Worm (Caenorhabditis elegans) whole organism, L1 larva: Measurements from ENCODE around the gene npr-41.

Source experiments
- C04F5.9 ChIP-seq: sonication (generic microtip); optimal IDR thresholded peaks from 2 replicates; lab custom pipeline; 2016; ENCODE audit warnings: missing genetic modification characterization, missing compliant biosample characterization
- C16A3.4 ChIP-seq: fragments of 150-350 bp; optimal IDR thresholded peaks from 2 replicates; lab custom pipeline; 2014; ENCODE audit warnings: missing biosample characterization, missing genetic modification characterization
- Y116A8C.19 ChIP-seq: sonication (generic microtip); optimal IDR thresholded peaks from 2 replicates; lab custom pipeline; 2016; ENCODE audit warnings: missing compliant biosample characterization, missing genetic modification characterization, borderline replicate concordance
- aha-1 ChIP-seq: fragments of 150-350 bp; optimal IDR thresholded peaks from 2 replicates; lab custom pipeline; 2014; ENCODE audit warnings: missing biosample characterization, missing genetic modification characterization
- alr-1 ChIP-seq: fragments of 200-800 bp; sonication (Bioruptor generic); optimal IDR thresholded peaks from 2 replicates; lab custom pipeline; 2018; ENCODE audit warnings: borderline replicate concordance, mild to moderate bottlenecking, missing genetic modification characterization, missing compliant biosample characterization
- aly-2 ChIP-seq: fragments of 150-350 bp; optimal IDR thresholded peaks from 2 replicates; lab custom pipeline; 2014; ENCODE audit warnings: missing biosample characterization, missing genetic modification characterization
- blmp-1 ChIP-seq: fragments of 150-350 bp; optimal IDR thresholded peaks from 2 replicates; lab custom pipeline; 2014; ENCODE audit warnings: missing biosample characterization, missing genetic modification characterization
- ceh-63 ChIP-seq: fragments of 200-800 bp; sonication (Bioruptor generic); optimal IDR thresholded peaks from 2 replicates; lab custom pipeline; 2018; ENCODE audit warnings: mild to moderate bottlenecking, missing genetic modification characterization, missing compliant biosample characterization
- ceh-8 ChIP-seq: fragments of 200-800 bp; sonication (Bioruptor generic); optimal IDR thresholded peaks from 2 replicates; lab custom pipeline; 2018; ENCODE audit warnings: mild to moderate bottlenecking, missing genetic modification characterization, moderate library complexity, missing compliant biosample characterization
- ceh-82 ChIP-seq, 3 experiments: fragments of 150-350 bp in 1 of 3; sonication (generic microtip) in 2 of 3; optimal IDR thresholded peaks; 2 replicates each; lab custom pipeline; 2014 to 2017; ENCODE audit warnings: missing biosample characterization in 3 of 3, missing genetic modification characterization in 3 of 3
- ceh-88 ChIP-seq: fragments of 200-800 bp; sonication (Bioruptor generic); IDR thresholded peaks from 2 replicates; pipeline ENCODE4 v1.3.6; 2022; ENCODE audit warnings: missing genetic modification characterization, missing compliant biosample characterization
- ces-1 ChIP-seq: fragments of 150-350 bp; optimal IDR thresholded peaks from 2 replicates; lab custom pipeline; 2014; ENCODE audit warnings: missing biosample characterization, missing genetic modification reagents, missing genetic modification characterization
- efl-3 ChIP-seq: fragments of 200-800 bp; sonication (Bioruptor generic); optimal IDR thresholded peaks from 2 replicates; lab custom pipeline; 2018; ENCODE audit warnings: mild to moderate bottlenecking, missing genetic modification characterization, missing compliant biosample characterization
- egl-13 ChIP-seq: sonication (generic microtip); optimal IDR thresholded peaks from 2 replicates; lab custom pipeline; 2016; ENCODE audit warnings: missing genotype, missing genetic modification reagents, missing genetic modification characterization, missing compliant biosample characterization
- egl-27 ChIP-seq, 2 experiments: fragments of 150-350 bp in 1 of 2; sonication (generic microtip); optimal IDR thresholded peaks; 3 replicates each; lab custom pipeline; 2017 to 2018; ENCODE audit warnings: missing biosample characterization in 2 of 2, missing genetic modification characterization in 2 of 2, missing genetic modification reagents in 2 of 2
- elt-2 ChIP-seq: sonication (generic microtip); optimal IDR thresholded peaks from 2 replicates; lab custom pipeline; 2016; ENCODE audit warnings: missing genetic modification characterization, mild to moderate bottlenecking, inconsistent platforms, missing compliant biosample characterization, missing genetic modification reagents
- elt-3 ChIP-seq, 6 experiments: fragments of 150-350 bp in 1 of 6; sonication (generic microtip); optimal IDR thresholded peaks; 2 replicates each; lab custom pipeline; 2017 to 2018; ENCODE audit warnings: missing biosample characterization in 6 of 6, missing genetic modification characterization in 6 of 6, inconsistent platforms in 1 of 6
- ets-5 ChIP-seq: fragments of 200-800 bp; sonication (Bioruptor generic); IDR thresholded peaks from 2 replicates; pipeline ENCODE4 v1.3.6; 2022; ENCODE audit warnings: missing genetic modification characterization, missing compliant biosample characterization
- fkh-10 ChIP-seq: sonication (generic microtip); optimal IDR thresholded peaks from 2 replicates; lab custom pipeline; 2017; ENCODE audit warnings: missing biosample characterization, missing genetic modification reagents, missing genetic modification characterization
- fos-1 ChIP-seq: fragments of 150-350 bp; optimal IDR thresholded peaks from 2 replicates; lab custom pipeline; 2014; ENCODE audit warnings: missing biosample characterization, missing genetic modification characterization
- grh-1 ChIP-seq: fragments of 200-800 bp; sonication (Bioruptor generic); IDR thresholded peaks from 2 replicates; pipeline ENCODE4 v1.3.6; 2022; ENCODE audit warnings: missing genetic modification reagents, missing genetic modification characterization, missing compliant biosample characterization
- hpl-2 ChIP-seq: fragments of 150-350 bp; optimal IDR thresholded peaks from 2 replicates; lab custom pipeline; 2014; ENCODE audit warnings: missing biosample characterization, missing genetic modification reagents, missing genetic modification characterization
- isw-1 ChIP-seq: fragments of 200-800 bp; sonication (Bioruptor generic); IDR thresholded peaks from 2 replicates; pipeline ENCODE4 v1.3.6; 2022; ENCODE audit warnings: missing genetic modification characterization, missing compliant biosample characterization
- jun-1 ChIP-seq: fragments of 150-350 bp; optimal IDR thresholded peaks from 2 replicates; lab custom pipeline; 2014; ENCODE audit warnings: missing biosample characterization, missing genetic modification reagents, missing genetic modification characterization
- lin-14 ChIP-seq: fragments of 200-800 bp; sonication (Bioruptor generic); optimal IDR thresholded peaks from 2 replicates; lab custom pipeline; 2018; ENCODE audit warnings: mild to moderate bottlenecking, missing genetic modification characterization, moderate library complexity, missing compliant biosample characterization
- lin-15B ChIP-seq: fragments of 150-350 bp; sonication (generic microtip); optimal IDR thresholded peaks from 3 replicates; lab custom pipeline; 2014; ENCODE audit warnings: missing biosample characterization, missing genetic modification characterization
- lin-39 ChIP-seq: fragments of 150-350 bp; optimal IDR thresholded peaks from 2 replicates; lab custom pipeline; 2014; ENCODE audit warnings: missing biosample characterization, missing genetic modification reagents, missing genetic modification characterization
- mab-9 ChIP-seq: fragments of 200-800 bp; sonication (Bioruptor generic); IDR thresholded peaks from 2 replicates; pipeline ENCODE4 v1.3.6; 2022; ENCODE audit warnings: missing genetic modification reagents, missing genetic modification characterization, missing compliant biosample characterization
- nhr-12 ChIP-seq: sonication (generic microtip); optimal IDR thresholded peaks from 2 replicates; lab custom pipeline; 2017; ENCODE audit warnings: missing biosample characterization, missing genetic modification characterization
- nhr-19 ChIP-seq: fragments of 200-800 bp; sonication (Bioruptor generic); conservative IDR thresholded peaks from 2 replicates; pipeline ENCODE4 v1.3.6; 2022; ENCODE audit warnings: missing genetic modification characterization, missing compliant biosample characterization
- nhr-20 ChIP-seq: sonication (generic microtip); optimal IDR thresholded peaks from 2 replicates; lab custom pipeline; 2016; ENCODE audit warnings: mild to moderate bottlenecking, missing genetic modification characterization, missing compliant biosample characterization
- nhr-28 ChIP-seq: fragments of 150-350 bp; optimal IDR thresholded peaks from 2 replicates; lab custom pipeline; 2014; ENCODE audit warnings: missing biosample characterization, missing genetic modification characterization
- nhr-47 ChIP-seq: sonication (generic microtip); optimal IDR thresholded peaks from 2 replicates; lab custom pipeline; 2016; ENCODE audit warnings: mild to moderate bottlenecking, missing genetic modification characterization, moderate library complexity, missing compliant biosample characterization
- nhr-71 ChIP-seq: sonication (generic microtip); optimal IDR thresholded peaks from 2 replicates; lab custom pipeline; 2016; ENCODE audit warnings: mild to moderate bottlenecking, missing genetic modification characterization, moderate library complexity, missing compliant biosample characterization
- nhr-77 ChIP-seq: fragments of 150-350 bp; optimal IDR thresholded peaks from 2 replicates; lab custom pipeline; 2014; ENCODE audit warnings: missing biosample characterization, missing genetic modification characterization
- nhr-84 ChIP-seq: sonication (generic microtip); optimal IDR thresholded peaks from 2 replicates; lab custom pipeline; 2017; ENCODE audit warnings: missing biosample characterization, missing genetic modification characterization
- nhr-90 ChIP-seq: sonication (generic microtip); optimal IDR thresholded peaks from 2 replicates; lab custom pipeline; 2016; ENCODE audit warnings: mild to moderate bottlenecking, missing genetic modification characterization, missing compliant biosample characterization; ENCODE audit not compliant: poor library complexity
- pag-3 ChIP-seq: sonication (generic microtip); optimal IDR thresholded peaks from 2 replicates; lab custom pipeline; 2017; ENCODE audit warnings: missing genetic modification characterization, mild to moderate bottlenecking, missing compliant biosample characterization, antibody characterized with exemption, borderline replicate concordance; ENCODE audit not compliant: insufficient read depth
- pqm-1 ChIP-seq: sonication (generic microtip); optimal IDR thresholded peaks from 3 replicates; lab custom pipeline; 2017; ENCODE audit warnings: missing biosample characterization, missing genetic modification characterization
- snpc-4 ChIP-seq: fragments of 150-350 bp; optimal IDR thresholded peaks from 2 replicates; lab custom pipeline; 2014; ENCODE audit warnings: missing biosample characterization, missing genetic modification characterization
- sox-4 ChIP-seq: sonication (generic microtip); optimal IDR thresholded peaks from 2 replicates; lab custom pipeline; 2016; ENCODE audit warnings: missing genetic modification characterization, missing compliant biosample characterization
- sptf-1 ChIP-seq: fragments of 150-350 bp; optimal IDR thresholded peaks from 2 replicates; lab custom pipeline; 2014; ENCODE audit warnings: missing biosample characterization, missing genetic modification characterization
- swsn-7 ChIP-seq: sonication (generic microtip); optimal IDR thresholded peaks from 2 replicates; lab custom pipeline; 2016; ENCODE audit warnings: missing genetic modification characterization, missing compliant biosample characterization
- tbx-2 ChIP-seq: sonication (generic microtip); optimal IDR thresholded peaks from 2 replicates; lab custom pipeline; 2016; ENCODE audit warnings: missing genetic modification characterization, missing compliant biosample characterization
- tlp-1 ChIP-seq: fragments of 150-350 bp; optimal IDR thresholded peaks from 2 replicates; lab custom pipeline; 2014; ENCODE audit warnings: missing biosample characterization, missing genetic modification characterization
- unc-130 ChIP-seq: fragments of 150-350 bp; optimal IDR thresholded peaks from 2 replicates; lab custom pipeline; 2017; ENCODE audit warnings: missing biosample characterization, missing genetic modification characterization, inconsistent platforms
- unc-30 ChIP-seq: sonication (generic microtip); optimal IDR thresholded peaks from 2 replicates; lab custom pipeline; 2017; ENCODE audit warnings: missing biosample characterization, missing genetic modification characterization
- unc-86 ChIP-seq: sonication (generic microtip); optimal IDR thresholded peaks from 2 replicates; lab custom pipeline; 2016; ENCODE audit warnings: missing genetic modification characterization, missing compliant biosample characterization
- unc-98 ChIP-seq: fragments of 200-800 bp; sonication (Bioruptor generic); IDR thresholded peaks from 2 replicates; pipeline ENCODE4 v1.3.6; 2022; ENCODE audit warnings: missing genetic modification characterization, missing compliant biosample characterization
- vab-15 ChIP-seq: sonication (generic microtip); optimal IDR thresholded peaks from 2 replicates; lab custom pipeline; 2017; ENCODE audit warnings: missing genotype, mild to moderate bottlenecking, missing genetic modification characterization, missing compliant biosample characterization
- zag-1 ChIP-seq: fragments of 150-350 bp; optimal IDR thresholded peaks from 2 replicates; lab custom pipeline; 2014; ENCODE audit warnings: missing biosample characterization, missing genetic modification characterization
- ztf-11 ChIP-seq, 2 experiments: sonication (generic microtip); optimal IDR thresholded peaks; 2 replicates each; lab custom pipeline; 2016 to 2017; ENCODE audit warnings: missing genetic modification characterization in 2 of 2, missing biosample characterization in 1 of 2, missing compliant biosample characterization in 1 of 2

Gene npr-41

DNA sequence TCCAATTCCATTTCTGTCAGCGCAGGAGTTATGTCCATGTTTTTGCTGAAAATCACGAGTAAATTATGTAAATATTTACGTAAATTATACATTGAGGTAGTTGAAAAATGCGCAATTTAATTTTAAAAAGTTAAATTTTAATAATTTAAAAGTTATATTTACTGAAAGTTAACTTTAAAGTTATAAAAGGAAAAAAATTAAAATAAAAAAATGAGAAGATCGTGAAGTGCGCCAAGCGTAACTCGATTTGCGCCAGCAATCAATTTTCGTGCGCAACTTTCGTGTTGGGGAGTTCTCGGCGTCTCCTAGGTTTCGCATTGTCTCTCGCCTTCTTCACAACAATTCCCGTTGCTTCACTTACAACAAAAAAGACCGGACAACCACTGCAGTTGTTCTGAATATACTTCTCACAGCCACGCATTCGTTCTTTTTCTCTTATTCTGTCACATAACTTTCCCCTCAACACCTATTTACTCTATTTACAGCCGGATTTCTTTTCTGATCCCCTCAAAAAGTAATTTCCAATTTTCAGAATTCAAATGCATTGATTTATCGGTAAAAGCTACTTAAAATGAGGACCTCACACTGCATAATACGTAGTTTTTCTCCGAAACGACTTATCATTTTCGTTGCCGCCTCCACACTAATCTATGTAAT is 36.8 kb upstream of the npr-41 start, which contains the start of the genes metl-1 and W02B12.11 (continued):
- TF ChIP-seq ceh-63 (GFP tag; lab: Kevin White, UChicago), result no peak
- TF ChIP-seq nhr-71 (tag; lab: Kevin White, UChicago), result peak; percentile 92
- peak; percentile 4 for TF ChIP-seq hpl-2 (GFP tag; lab: Kevin White, UChicago)
- TF ChIP-seq tlp-1 (tag; lab: Kevin White, UChicago), result no peak
- peak; percentile 81 for TF ChIP-seq snpc-4 (tag; lab: Kevin White, UChicago)
- TF ChIP-seq grh-1 (GFP tag; lab: Robert Waterston, UW), result peak; percentile 89
- TF ChIP-seq nhr-20 (tag; lab: Kevin White, UChicago), result peak; percentile 89
- peak; percentile 69 for TF ChIP-seq C04F5.9 (tag; lab: Kevin White, UChicago)
- TF ChIP-seq tbx-2 (tag; lab: Kevin White, UChicago), result peak; percentile 88
- no peak for TF ChIP-seq nhr-84 (tag; lab: Kevin White, UChicago)
- peak in 1 of 2 experiments; percentile 55 for TF ChIP-seq ztf-11 (tag; optimal IDR thresholded peaks at IDR 0.05; lab: Kevin White, UChicago)
- TF ChIP-seq nhr-12 (tag; lab: Kevin White, UChicago), result no peak
- peak; percentile 34 for TF ChIP-seq sox-4
- TF ChIP-seq vab-15 (tag; lab: Kevin White, UChicago), result no peak
- no peak for TF ChIP-seq pqm-1
- TF ChIP-seq C16A3.4 (tag; lab: Kevin White, UChicago), result peak; percentile 88
- TF ChIP-seq nhr-28 (tag; lab: Kevin White, UChicago), result no peak
- 0 out of 2 replicates have a peak, but pooled peaks have one; percentile 40 for TF ChIP-seq ceh-88 (GFP tag; lab: Robert Waterston, UW)
- peak; percentile 78 for TF ChIP-seq mab-9 (GFP tag; lab: Robert Waterston, UW)
- peak; percentile 82 for TF ChIP-seq unc-86 (tag; lab: Kevin White, UChicago)
- peak; percentile 92 for TF ChIP-seq nhr-90
- no peak for TF ChIP-seq unc-98 (GFP tag; lab: Robert Waterston, UW)
- no peak for TF ChIP-seq pag-3 (tag; lab: Kevin White, UChicago)
- peak; percentile 90 for TF ChIP-seq swsn-7 (tag; lab: Kevin White, UChicago)
- TF ChIP-seq elt-3 (tag; optimal IDR thresholded peaks at IDR 0.05; lab: Kevin White, UChicago), result peak in 3 of 6 experiments; percentile 19 to 84 (median 72)
- TF ChIP-seq nhr-47, result peak; percentile 91
- peak; percentile 20 for TF ChIP-seq fos-1 (tag; lab: Kevin White, UChicago)
- TF ChIP-seq ceh-8, result peak; percentile 70
- peak; percentile 41 for TF ChIP-seq elt-2 (tag; lab: Kevin White, UChicago)
- TF ChIP-seq efl-3 (GFP tag; lab: Kevin White, UChicago), result peak; percentile 28
- peak; percentile 88 for TF ChIP-seq lin-39 (tag; lab: Kevin White, UChicago)
- no peak for TF ChIP-seq sptf-1 (tag; lab: Kevin White, UChicago)
- no peak for TF ChIP-seq unc-30 (tag; lab: Kevin White, UChicago)
- no peak for TF ChIP-seq ces-1 (GFP tag; lab: Kevin White, UChicago)
- TF ChIP-seq ets-5, result no peak
- TF ChIP-seq nhr-77, result peak; percentile 39
- TF ChIP-seq Y116A8C.19, result no peak
- TF ChIP-seq egl-13 (tag; lab: Kevin White, UChicago), result peak; percentile 58
- peak; percentile 82 for TF ChIP-seq isw-1 (GFP tag; lab: Robert Waterston, UW)
- TF ChIP-seq lin-14 (GFP tag; lab: Kevin White, UChicago), result no peak
- peak; percentile 86 to 93 (median 90) for TF ChIP-seq ceh-82 (tag; optimal IDR thresholded peaks at IDR 0.05; lab: Kevin White, UChicago)
- TF ChIP-seq aly-2 (tag; lab: Kevin White, UChicago), result peak; percentile 29
- peak; percentile 69 for TF ChIP-seq lin-15B (tag; lab: Kevin White, UChicago)
- TF ChIP-seq fkh-10 (GFP tag; lab: Kevin White, UChicago), result peak; percentile 51
- TF ChIP-seq zag-1 (tag; lab: Kevin White, UChicago), result peak; percentile 46
- no peak for TF ChIP-seq egl-27 (tag; optimal IDR thresholded peaks at IDR 0.05; lab: Kevin White, UChicago)
- peak; percentile 74 for TF ChIP-seq aha-1
- no peak for TF ChIP-seq alr-1 (tag; lab: Kevin White, UChicago)
- TF ChIP-seq jun-1 (tag; lab: Kevin White, UChicago), result peak; percentile 71
- TF ChIP-seq nhr-19, result peak; percentile 92
- peak; percentile 66 for TF ChIP-seq blmp-1 (tag; lab: Kevin White, UChicago)
- TF ChIP-seq unc-130 (tag; lab: Kevin White, UChicago), result peak; percentile 80
